Fruit fly (Drosophila melanogaster): ENCODE data around the gene CG34279.

Gene CG34279

dm6 chr3R:17401289-17401752, 1.8 kb downstream of the CG34279 start (continued):
- 0 out of 2 replicates have a peak, but pooled peaks have one; percentile 31 for TF ChIP-seq cas (GFP tag; IDR thresholded peaks at IDR 0.05)
- peak; percentile 27 for TF ChIP-seq pb (GFP tag; optimal IDR thresholded peaks at IDR 0.05)
- TF ChIP-seq CG34422 (GFP tag; IDR thresholded peaks at IDR 0.05): 0 out of 3 replicates have a peak, but pooled peaks have one; percentile 32
- TF ChIP-seq tna (GFP tag; IDR thresholded peaks at IDR 0.05; ENCODE audit: partially characterized antibody): peak; percentile 77
- TF ChIP-seq sisA (GFP tag; IDR thresholded peaks at IDR 0.05): no peak
- TF ChIP-seq ac (GFP tag; optimal IDR thresholded peaks at IDR 0.05): no peak
- no peak for TF ChIP-seq CG4854 (GFP tag; optimal IDR thresholded peaks at IDR 0.05)
- peak; percentile 63; the same call in 1 of the 3 replicates for TF ChIP-seq zen2 (GFP tag; IDR thresholded peaks at IDR 0.05; ENCODE audit: partially characterized antibody)
- no peak for TF ChIP-seq CG16779 (GFP tag; IDR thresholded peaks at IDR 0.05)
- TF ChIP-seq Rx (GFP tag; IDR thresholded peaks at IDR 0.05): no peak
- no peak for TF ChIP-seq pan (optimal IDR thresholded peaks at IDR 0.05)
- TF ChIP-seq pan (GFP tag; optimal IDR thresholded peaks at IDR 0.05 in 1 of 2, IDR thresholded peaks at IDR 0.05 in 1 of 2): peak in 1 of 2 experiments; percentile 58
- no peak for TF ChIP-seq org-1 (GFP tag; optimal IDR thresholded peaks at IDR 0.05)
- peak; percentile 72; the same call in 1 of the 2 replicates for TF ChIP-seq hbn (GFP tag; IDR thresholded peaks at IDR 0.05; ENCODE audit: partially characterized antibody)
- TF ChIP-seq CG17802 (tag; optimal IDR thresholded peaks at IDR 0.05): peak; percentile 66
- peak; percentile 89 for TF ChIP-seq amos (GFP tag; IDR thresholded peaks at IDR 0.05; ENCODE audit: partially characterized antibody)
- TF ChIP-seq knrl (GFP tag; IDR thresholded peaks at IDR 0.05; ENCODE audit: partially characterized antibody): peak; percentile 86
- peak; percentile 14 for TF ChIP-seq CG13296 (GFP tag; optimal IDR thresholded peaks at IDR 0.05)
- TF ChIP-seq CG3407 (GFP tag; optimal IDR thresholded peaks at IDR 0.05): no peak
- peak; percentile 57 for TF ChIP-seq CG13424 (tag; optimal IDR thresholded peaks at IDR 0.05)
- TF ChIP-seq danr (GFP tag; IDR thresholded peaks at IDR 0.05): no peak
- peak; percentile 53 for TF ChIP-seq Hr3 (GFP tag; optimal IDR thresholded peaks at IDR 0.05)
- TF ChIP-seq D19B (GFP tag; optimal IDR thresholded peaks at IDR 0.05): no peak
- TF ChIP-seq CG3838 (GFP tag; optimal IDR thresholded peaks at IDR 0.05): no peak
- TF ChIP-seq Hand (GFP tag; optimal IDR thresholded peaks at IDR 0.05): no peak
- TF ChIP-seq Fer2 (tag; optimal IDR thresholded peaks at IDR 0.05): peak; percentile 16
- TF ChIP-seq mam (GFP tag; optimal IDR thresholded peaks at IDR 0.05): peak; percentile 78
- TF ChIP-seq Dad (GFP tag; optimal IDR thresholded peaks at IDR 0.05): no peak
- peak; percentile 49 for TF ChIP-seq unpg (GFP tag; optimal IDR thresholded peaks at IDR 0.05)
- TF ChIP-seq CG4328 (GFP tag; optimal IDR thresholded peaks at IDR 0.05): no peak
- TF ChIP-seq mld (GFP tag; IDR thresholded peaks at IDR 0.05; ENCODE audit: partially characterized antibody): 0 out of 3 replicates have a peak, but pooled peaks have one; percentile 41
- no peak for TF ChIP-seq ttk (GFP tag; IDR thresholded peaks at IDR 0.05)
- peak; percentile 52 for TF ChIP-seq CG18011 (GFP tag; optimal IDR thresholded peaks at IDR 0.05)
- peak; percentile 71 for TF ChIP-seq pho (GFP tag; optimal IDR thresholded peaks at IDR 0.05)
- peak; percentile 59 for TF ChIP-seq CG2678 (tag; optimal IDR thresholded peaks at IDR 0.05)
- TF ChIP-seq CG7745 (tag; optimal IDR thresholded peaks at IDR 0.05): no peak
- no peak for TF ChIP-seq CG15696 (tag; optimal IDR thresholded peaks at IDR 0.05)
- TF ChIP-seq wek (GFP tag; optimal IDR thresholded peaks at IDR 0.05): no peak
- peak; percentile 91 for TF ChIP-seq Sry-δ (GFP tag; optimal IDR thresholded peaks at IDR 0.05)
- TF ChIP-seq odd (GFP tag; optimal IDR thresholded peaks at IDR 0.05): peak; percentile 33
- peak; percentile 75 for TF ChIP-seq Dek (tag; optimal IDR thresholded peaks at IDR 0.05)
- TF ChIP-seq CG9609 (GFP tag; optimal IDR thresholded peaks at IDR 0.05): peak; percentile 48
- peak; percentile 54 for TF ChIP-seq CG7786 (GFP tag; optimal IDR thresholded peaks at IDR 0.05)
- TF ChIP-seq Dp (GFP tag; optimal IDR thresholded peaks at IDR 0.05): peak; percentile 57
- TF ChIP-seq CG18619 (GFP tag; optimal IDR thresholded peaks at IDR 0.05): peak; percentile 15
- TF ChIP-seq CG13123 (GFP tag; optimal IDR thresholded peaks at IDR 0.05): no peak
- peak; percentile 96 for TF ChIP-seq chinmo (GFP tag; IDR thresholded peaks at IDR 0.05; ENCODE audit: partially characterized antibody)
- TF ChIP-seq Atf-2 (GFP tag; optimal IDR thresholded peaks at IDR 0.05): peak; percentile 47
- no peak for TF ChIP-seq CG11560 (tag; IDR thresholded peaks at IDR 0.05)
- TF ChIP-seq CG6654 (GFP tag; optimal IDR thresholded peaks at IDR 0.05): no peak

All from whole organism, embryonic.